Comparison of ENCODE assay signal across 4 worm cellular contexts in the genomic region with DNA sequence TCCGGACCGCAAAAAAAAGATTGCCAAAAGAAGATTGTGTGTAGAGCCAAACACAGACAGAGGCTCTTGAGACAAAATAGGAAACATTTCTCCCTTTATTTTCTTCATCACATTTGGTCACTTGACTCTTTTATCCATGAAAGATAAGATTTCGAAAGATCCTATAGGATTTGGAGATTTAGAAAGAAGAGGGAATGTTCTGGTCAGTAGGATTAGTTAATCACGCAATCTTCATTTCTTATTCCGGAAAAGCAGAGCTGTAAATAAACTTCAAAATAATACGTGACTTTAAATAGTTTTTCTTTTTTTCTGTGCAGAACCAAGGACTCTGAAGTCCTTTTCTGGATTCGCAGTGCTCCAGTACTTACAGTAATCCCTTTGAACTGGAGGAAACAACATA.
TF ChIP-seq lines count a peak whose summit lies in the region.

No protein-coding gene starts in this region.

TF ChIP-seq in whole organism, L1 larva, 84 proteins besides CTCF, POLR2A, EP300 and RAD21:
- TF ChIP-seq mef-2 (tag; optimal IDR thresholded peaks at IDR 0.05; lab: Kevin White, UChicago) (peak; percentile 6), nhr-84 (tag; optimal IDR thresholded peaks at IDR 0.05; lab: Kevin White, UChicago) (no peak), dsc-1 (tag; optimal IDR thresholded peaks at IDR 0.05; lab: Kevin White, UChicago) (peak; percentile 63), pqm-1 (tag; optimal IDR thresholded peaks at IDR 0.05; lab: Kevin White, UChicago) (no peak), fkh-8 (tag; optimal IDR thresholded peaks at IDR 0.05; lab: Kevin White, UChicago) (peak; percentile 57), nhr-47 (tag; optimal IDR thresholded peaks at IDR 0.05; lab: Kevin White, UChicago) (peak; percentile 11), nhr-90 (tag; optimal IDR thresholded peaks at IDR 0.05; lab: Kevin White, UChicago; ENCODE audit: poor library complexity) (no peak)

TF ChIP-seq in whole organism, L2 larva, 48 proteins besides CTCF, POLR2A, EP300 and RAD21:
- TF ChIP-seq alr-1 (tag; optimal IDR thresholded peaks at IDR 0.05; lab: Kevin White, UChicago): no peak
- peak; percentile 27 for TF ChIP-seq C34F6.9 (tag; optimal IDR thresholded peaks at IDR 0.05; lab: Kevin White, UChicago)

TF ChIP-seq in whole organism, L3 larva, 47 proteins besides CTCF, POLR2A, EP300 and RAD21:
- no peak for TF ChIP-seq nhr-76 (tag; optimal IDR thresholded peaks at IDR 0.05; lab: Kevin White, UChicago)
- TF ChIP-seq nfya-1 (tag; optimal IDR thresholded peaks at IDR 0.05; lab: Kevin White, UChicago; ENCODE audit: insufficient read depth): peak; percentile 7
- peak; percentile 43 for TF ChIP-seq elt-1 (tag; optimal IDR thresholded peaks at IDR 0.05; lab: Kevin White, UChicago)
TF ChIP-seq in whole organism, L3 larva: peak in this region for 2.

TF ChIP-seq in whole organism, L4 larva, 104 proteins besides CTCF, POLR2A, EP300 and RAD21:
- TF ChIP-seq gei-8 (GFP tag; optimal IDR thresholded peaks at IDR 0.05; lab: Kevin White, UChicago) (no peak), nhr-76 (tag; optimal IDR thresholded peaks at IDR 0.05; lab: Kevin White, UChicago) (no peak), hlh-30 (tag; optimal IDR thresholded peaks at IDR 0.05; lab: Kevin White, UChicago; ENCODE audit: insufficient read depth) (peak; percentile 17)
